Worm (Caenorhabditis elegans) whole organism, midembryonic: Measurements from ENCODE around the gene C18B2.3.

Source experiments
- T22C8.4 ChIP-seq: fragments of 200-800 bp; sonication (Bioruptor generic); IDR thresholded peaks from 2 replicates; pipeline ENCODE4 v1.3.6; 2022; ENCODE audit warnings: missing genetic modification characterization, missing compliant biosample characterization
- cog-1 ChIP-seq: sonication (generic microtip); optimal IDR thresholded peaks from 2 replicates; lab custom pipeline; 2016; ENCODE audit warnings: missing genetic modification characterization, missing compliant biosample characterization
- flt-1 ChIP-seq: fragments of 200-800 bp; sonication (Bioruptor generic); IDR thresholded peaks from 2 replicates; pipeline ENCODE4 v1.3.6; 2022; ENCODE audit warnings: missing genetic modification characterization, missing compliant biosample characterization
- klf-2 ChIP-seq: fragments of 200-800 bp; sonication (Bioruptor generic); conservative IDR thresholded peaks from 2 replicates; pipeline ENCODE4 v1.3.6; 2022; ENCODE audit warnings: missing genetic modification reagents, missing genetic modification characterization, missing compliant biosample characterization
- med-1 ChIP-seq: sonication (generic microtip); optimal IDR thresholded peaks from 2 replicates; lab custom pipeline; 2017; ENCODE audit warnings: missing genetic modification characterization, mild to moderate bottlenecking, missing compliant biosample characterization, antibody characterized with exemption, missing genetic modification reagents; ENCODE audit not compliant: insufficient read depth
- ref-1 ChIP-seq: fragments of 200-800 bp; sonication (Bioruptor generic); conservative IDR thresholded peaks from 2 replicates; pipeline ENCODE4 v1.3.6; 2022; ENCODE audit warnings: missing genetic modification reagents, missing genetic modification characterization, missing compliant biosample characterization
- tab-1 ChIP-seq: fragments of 200-800 bp; sonication (Bioruptor generic); IDR thresholded peaks from 2 replicates; pipeline ENCODE4 v1.3.6; 2022; ENCODE audit warnings: missing genetic modification characterization, missing compliant biosample characterization
- ztf-23 ChIP-seq: fragments of 200-800 bp; sonication (Bioruptor generic); IDR thresholded peaks from 2 replicates; pipeline ENCODE4 v1.3.6; 2022; ENCODE audit warnings: missing genetic modification reagents, missing genetic modification characterization, missing compliant biosample characterization
- ztf-29 ChIP-seq: fragments of 200-800 bp; sonication (Bioruptor generic); IDR thresholded peaks from 2 replicates; pipeline ENCODE4 v1.3.6; 2022; ENCODE audit warnings: missing genetic modification reagents, missing genetic modification characterization, missing compliant biosample characterization

Gene C18B2.3

DNA sequence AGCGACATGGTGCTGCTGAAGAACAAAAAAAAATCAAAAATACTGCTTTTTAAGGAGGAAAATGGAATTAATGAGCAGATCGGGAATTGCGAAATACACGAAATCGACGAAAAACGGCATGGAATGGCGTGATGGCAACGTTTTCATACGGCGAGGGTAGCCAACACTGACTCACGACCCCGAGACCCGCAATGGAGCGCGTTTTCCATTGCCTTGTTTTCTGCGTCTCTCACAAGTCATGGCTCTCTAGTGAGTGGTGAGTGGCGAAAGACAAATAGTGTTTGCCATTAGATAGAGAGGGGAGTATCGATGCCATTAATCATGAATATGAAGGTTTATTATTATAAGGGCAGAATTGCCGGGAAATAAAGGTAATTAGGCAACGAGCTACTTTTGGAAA lies 4.1 kb downstream of the C18B2.3 start, which contains the start of gene C18B2.4:
TSS of gene C18B2.4 (minus strand) at position 15 of the 400 bp plus-strand sequence.
- no peak for TF ChIP-seq klf-2 (GFP tag; lab: Robert Waterston, UW)
- TF ChIP-seq tab-1 (GFP tag; lab: Robert Waterston, UW) = 0 out of 2 replicates have a peak, but pooled peaks have one; percentile 32
- no peak for TF ChIP-seq ztf-23 (GFP tag; lab: Robert Waterston, UW)
- TF ChIP-seq flt-1 (GFP tag; lab: Robert Waterston, UW) = no peak
- peak; percentile 76 for TF ChIP-seq cog-1 (tag; lab: Kevin White, UChicago)
- TF ChIP-seq T22C8.4 = no peak

DNA sequence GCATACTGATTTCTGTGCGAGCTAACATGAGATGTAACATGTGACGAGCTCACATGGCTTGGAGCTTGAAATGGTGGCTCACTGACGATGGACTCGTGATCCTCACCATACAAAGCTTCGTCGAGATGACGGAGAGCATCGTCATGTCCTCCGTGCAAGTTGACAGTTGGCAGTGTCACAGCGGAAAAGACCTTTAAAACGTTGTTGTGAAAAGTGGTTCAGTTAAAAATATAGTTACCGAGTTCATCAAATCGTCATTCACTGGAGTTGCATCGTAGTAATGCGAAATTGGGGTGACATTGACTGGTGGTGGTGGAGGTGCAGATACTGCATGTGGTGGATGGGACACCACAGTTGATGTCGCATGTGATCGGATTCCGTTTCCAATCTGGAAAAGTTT lies 8.8 kb downstream of the C18B2.3 start:
- no peak for TF ChIP-seq cog-1 (tag; lab: Kevin White, UChicago)
- no peak for TF ChIP-seq med-1 (GFP tag; lab: Kevin White, UChicago)
- TF ChIP-seq ztf-23 (GFP tag; lab: Robert Waterston, UW) = no peak
- TF ChIP-seq klf-2 (GFP tag; lab: Robert Waterston, UW) = no peak
- TF ChIP-seq ztf-29 (GFP tag; lab: Robert Waterston, UW) = no peak
- TF ChIP-seq ref-1 (GFP tag; lab: Robert Waterston, UW) = no peak
- no peak for TF ChIP-seq flt-1 (GFP tag; lab: Robert Waterston, UW)
- TF ChIP-seq T22C8.4 = no peak
- TF ChIP-seq tab-1 (GFP tag; lab: Robert Waterston, UW) = no peak

DNA sequence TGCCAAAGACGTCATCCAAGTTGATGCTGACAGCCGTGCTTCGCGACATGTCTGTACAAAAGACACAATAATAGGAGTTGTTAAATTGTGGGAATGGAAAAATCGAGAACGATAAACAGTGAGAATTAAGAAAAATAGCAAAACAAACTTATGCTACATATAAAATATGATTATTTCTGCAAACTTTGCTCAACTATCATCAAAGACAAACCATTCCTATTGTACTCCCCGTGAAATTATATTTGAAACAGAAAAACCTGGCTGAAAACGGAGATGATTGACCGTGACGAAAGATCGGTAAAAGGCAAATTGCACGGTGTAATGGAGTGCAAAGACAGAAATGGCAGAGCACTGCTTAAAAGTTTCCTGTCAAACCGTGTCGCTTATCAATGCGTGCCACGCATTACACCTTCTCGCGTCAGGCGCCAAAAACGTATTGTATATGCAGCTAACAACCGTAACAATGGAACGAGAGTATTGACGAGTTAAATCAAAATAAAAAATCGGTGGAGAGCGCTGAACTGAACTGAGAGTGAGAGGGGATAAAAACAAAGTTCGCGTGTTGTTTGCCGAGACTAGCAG lies 9.5 kb downstream of the C18B2.3 start, which contains the start of gene C18B2.5:
TSS of gene C18B2.5 (minus strand) at position 51 of the 582 bp plus-strand sequence.
- TF ChIP-seq ztf-29 (GFP tag; lab: Robert Waterston, UW) (no peak), flt-1 (GFP tag; lab: Robert Waterston, UW) (no peak)

DNA sequence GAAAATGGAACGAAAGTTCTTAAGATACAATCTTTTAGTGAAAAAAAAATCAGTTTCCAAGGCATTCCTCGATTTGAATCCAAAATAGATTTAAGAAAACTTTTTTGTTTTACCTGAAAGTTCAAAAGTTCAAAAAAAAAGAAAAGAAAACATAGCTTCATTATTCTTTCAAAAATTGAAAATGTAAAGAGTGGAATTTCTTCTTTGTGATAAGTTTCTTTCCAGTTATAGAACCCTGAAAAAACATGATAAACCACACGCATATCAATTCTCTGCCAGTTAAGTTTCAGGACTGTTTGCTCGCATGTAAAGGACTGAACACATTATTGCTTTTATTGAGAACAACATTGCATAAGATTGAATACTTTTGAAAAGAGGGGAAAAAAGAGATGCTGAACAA lies 10.1 kb downstream of the C18B2.3 start:
- TF ChIP-seq cog-1 (tag; lab: Kevin White, UChicago) = no peak
- TF ChIP-seq ztf-29 (GFP tag; lab: Robert Waterston, UW) = no peak
- TF ChIP-seq med-1 (GFP tag; lab: Kevin White, UChicago) = no peak
- TF ChIP-seq T22C8.4 = no peak
- no peak for TF ChIP-seq ref-1 (GFP tag; lab: Robert Waterston, UW)
- no peak for TF ChIP-seq klf-2 (GFP tag; lab: Robert Waterston, UW)
- no peak for TF ChIP-seq tab-1 (GFP tag; lab: Robert Waterston, UW)
- no peak for TF ChIP-seq flt-1 (GFP tag; lab: Robert Waterston, UW)
- no peak for TF ChIP-seq ztf-23 (GFP tag; lab: Robert Waterston, UW)

DNA sequence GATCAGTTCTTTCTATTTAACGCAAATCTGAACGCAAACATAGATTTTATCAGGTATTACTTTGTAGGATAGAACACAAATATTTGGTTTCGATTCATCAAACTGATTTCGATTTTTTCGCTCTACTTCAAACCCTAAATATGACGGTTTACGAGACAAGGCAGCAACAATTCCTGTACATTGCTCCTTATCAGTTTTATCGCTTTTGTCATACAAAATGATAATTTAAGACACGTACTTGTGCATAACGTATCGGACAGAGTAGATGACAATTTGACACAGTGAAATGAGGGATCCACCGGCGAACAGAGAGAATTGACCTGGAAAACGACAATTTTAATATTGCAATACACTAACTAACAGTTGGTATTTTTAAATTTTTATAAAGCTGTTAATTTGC lies 12.0 kb downstream of the C18B2.3 start:
- TF ChIP-seq tab-1 (GFP tag; lab: Robert Waterston, UW) (no peak), cog-1 (tag; lab: Kevin White, UChicago) (no peak), ztf-29 (GFP tag; lab: Robert Waterston, UW) (no peak), med-1 (GFP tag; lab: Kevin White, UChicago) (no peak), ztf-23 (GFP tag; lab: Robert Waterston, UW) (no peak), ref-1 (GFP tag; lab: Robert Waterston, UW) (no peak), T22C8.4 (no peak), flt-1 (GFP tag; lab: Robert Waterston, UW) (no peak), klf-2 (GFP tag; lab: Robert Waterston, UW) (no peak)

DNA sequence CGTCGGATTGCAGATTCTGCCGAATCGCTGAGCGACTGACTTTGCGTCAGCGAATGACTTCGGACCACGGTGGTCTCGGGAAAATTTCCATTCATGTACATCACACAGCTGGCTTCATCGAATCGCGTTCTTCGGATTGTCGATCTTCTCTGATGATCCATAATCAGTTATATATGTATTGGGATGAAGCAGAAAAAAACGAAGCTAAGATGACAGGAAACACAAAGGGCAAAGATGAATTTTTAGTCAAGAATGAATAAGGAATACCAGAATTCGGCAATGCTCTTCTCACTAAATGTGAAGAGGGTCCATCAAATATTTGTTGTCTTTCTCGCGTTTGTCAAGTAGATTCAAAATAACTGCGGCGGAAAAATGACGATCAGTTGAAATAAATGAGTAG lies 15.6 kb downstream of the C18B2.3 start, which contains the start of gene del-9:
TSS of gene del-9 (minus strand) at position 101 of the 400 bp plus-strand sequence.
- TF ChIP-seq ztf-23 (GFP tag; lab: Robert Waterston, UW) (no peak), ref-1 (GFP tag; lab: Robert Waterston, UW) (no peak), tab-1 (GFP tag; lab: Robert Waterston, UW) (no peak), ztf-29 (GFP tag; lab: Robert Waterston, UW) (no peak), cog-1 (tag; lab: Kevin White, UChicago) (no peak), med-1 (GFP tag; lab: Kevin White, UChicago) (no peak), T22C8.4 (no peak), flt-1 (GFP tag; lab: Robert Waterston, UW) (no peak), klf-2 (GFP tag; lab: Robert Waterston, UW) (no peak)

DNA sequence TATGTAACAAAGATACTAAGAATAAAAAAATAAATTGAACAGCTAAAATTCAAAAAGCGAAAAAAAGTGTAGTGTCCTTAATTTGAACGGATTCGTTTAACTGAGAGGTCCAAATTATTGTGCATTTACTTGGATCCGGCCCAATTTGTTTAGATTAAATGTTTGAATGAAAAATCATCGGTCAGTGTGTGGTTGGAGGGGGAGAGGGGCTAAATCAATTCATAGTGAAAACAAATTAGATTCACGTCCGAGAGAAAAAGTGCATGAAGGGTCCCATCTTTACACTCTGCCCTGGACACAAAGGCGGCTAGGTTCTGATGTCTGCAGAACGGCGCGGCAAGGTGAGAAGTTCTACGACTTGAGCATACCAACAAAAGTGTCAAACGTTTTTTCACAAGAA lies 17.2 kb downstream of the C18B2.3 start:
- TF ChIP-seq tab-1 (GFP tag; lab: Robert Waterston, UW) (no peak), flt-1 (GFP tag; lab: Robert Waterston, UW) (no peak), cog-1 (tag; lab: Kevin White, UChicago) (no peak), med-1 (GFP tag; lab: Kevin White, UChicago) (no peak), ref-1 (GFP tag; lab: Robert Waterston, UW) (no peak)

DNA sequence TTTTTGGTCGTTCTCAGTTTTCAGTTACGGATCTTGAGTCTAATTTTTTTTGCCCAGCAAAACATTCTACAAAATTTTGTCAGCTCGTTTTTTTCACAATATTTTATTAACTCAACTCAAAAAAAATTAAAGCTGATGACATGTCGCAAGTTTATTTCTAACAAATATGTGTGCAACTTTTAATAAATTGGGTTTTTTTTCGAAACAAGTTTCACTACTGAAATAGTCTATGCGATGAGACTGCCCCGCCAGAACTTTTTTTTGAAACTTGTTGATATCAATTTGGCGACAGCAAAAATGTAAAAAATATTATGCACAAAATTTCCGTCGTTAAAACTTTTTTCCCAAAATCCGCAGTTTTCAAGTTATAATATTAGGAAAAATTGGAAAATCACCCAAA lies 21.5 kb downstream of the C18B2.3 start, which contains the start of gene C18B2.2:
TSS of gene C18B2.2 (plus strand) at position 301 of the 400 bp plus-strand sequence.
- TF ChIP-seq ztf-23 (GFP tag; lab: Robert Waterston, UW) = no peak
- TF ChIP-seq T22C8.4 = no peak
- no peak for TF ChIP-seq med-1 (GFP tag; lab: Kevin White, UChicago)
- TF ChIP-seq ref-1 (GFP tag; lab: Robert Waterston, UW) = no peak
- no peak for TF ChIP-seq tab-1 (GFP tag; lab: Robert Waterston, UW)
- no peak for TF ChIP-seq cog-1 (tag; lab: Kevin White, UChicago)
- no peak for TF ChIP-seq klf-2 (GFP tag; lab: Robert Waterston, UW)
- TF ChIP-seq ztf-29 (GFP tag; lab: Robert Waterston, UW) = no peak
- TF ChIP-seq flt-1 (GFP tag; lab: Robert Waterston, UW) = no peak

DNA sequence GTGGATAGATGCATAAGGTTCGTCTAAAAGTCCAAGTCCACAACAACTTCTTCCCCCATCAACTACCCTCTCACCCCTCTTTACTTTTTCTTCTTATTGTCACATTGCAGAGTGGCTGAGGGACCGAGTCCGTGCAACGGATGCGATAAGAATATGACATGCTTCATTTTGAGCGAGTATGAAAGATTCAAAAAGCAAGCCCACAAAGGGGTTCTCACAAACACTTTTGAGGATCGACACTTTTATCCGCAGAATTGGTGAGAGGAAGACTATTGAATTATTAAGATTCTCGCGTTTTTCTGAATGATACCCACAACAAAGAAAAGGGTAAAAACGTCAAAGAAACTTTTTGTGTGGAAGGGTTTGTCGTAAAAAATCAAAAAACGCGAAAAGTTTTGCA lies 24.0 kb downstream of the C18B2.3 start:
- TF ChIP-seq ztf-29 (GFP tag; lab: Robert Waterston, UW) (no peak), ref-1 (GFP tag; lab: Robert Waterston, UW) (no peak), med-1 (GFP tag; lab: Kevin White, UChicago) (no peak), T22C8.4 (no peak), flt-1 (GFP tag; lab: Robert Waterston, UW) (no peak), klf-2 (GFP tag; lab: Robert Waterston, UW) (no peak)
